Worm (Caenorhabditis elegans) whole organism, mixed stage, embryonic: Measurements from ENCODE around the gene sru-27.

Source experiments
- ceh-43 ChIP-seq: fragments of 200-800 bp; sonication (Bioruptor generic); optimal IDR thresholded peaks from 2 replicates; lab custom pipeline; 2018; ENCODE audit warnings: mild to moderate bottlenecking, missing genetic modification characterization, moderate library complexity, missing compliant biosample characterization
- elt-1 ChIP-seq: sonication (generic microtip); optimal IDR thresholded peaks from 2 replicates; lab custom pipeline; 2017; ENCODE audit warnings: missing genetic modification characterization, mild to moderate bottlenecking, missing compliant biosample characterization, antibody characterized with exemption, moderate library complexity, borderline replicate concordance; ENCODE audit not compliant: insufficient read depth
- lin-13 ChIP-seq: fragments of 150-350 bp; optimal IDR thresholded peaks from 2 replicates; lab custom pipeline; 2014; ENCODE audit warnings: missing biosample characterization, missing genetic modification characterization
- lsy-2 ChIP-seq: fragments of 150-350 bp; optimal IDR thresholded peaks from 2 replicates; lab custom pipeline; 2014; ENCODE audit warnings: missing biosample characterization, missing genetic modification characterization
- nhr-12 ChIP-seq: fragments of 150-350 bp; optimal IDR thresholded peaks from 2 replicates; lab custom pipeline; 2014; ENCODE audit warnings: missing biosample characterization, missing genetic modification characterization
- nhr-237 ChIP-seq: fragments of 150-350 bp; optimal IDR thresholded peaks from 2 replicates; lab custom pipeline; 2014; ENCODE audit warnings: missing biosample characterization, missing genetic modification characterization
- nhr-28 ChIP-seq: fragments of 150-350 bp; optimal IDR thresholded peaks from 2 replicates; lab custom pipeline; 2014; ENCODE audit warnings: missing biosample characterization, missing genetic modification characterization
- nhr-76 ChIP-seq: sonication (generic microtip); optimal IDR thresholded peaks from 2 replicates; lab custom pipeline; 2017; ENCODE audit warnings: missing biosample characterization, missing genetic modification characterization
- pha-4 ChIP-seq: fragments of 150-350 bp; optimal IDR thresholded peaks from 2 replicates; lab custom pipeline; 2018; ENCODE audit warnings: missing biosample characterization, missing genetic modification reagents, missing genetic modification characterization
- snpc-4 ChIP-seq: fragments of 150-350 bp; optimal IDR thresholded peaks from 2 replicates; lab custom pipeline; 2014; ENCODE audit warnings: missing biosample characterization, missing genetic modification characterization
- sptf-1 ChIP-seq: sonication (generic microtip); optimal IDR thresholded peaks from 2 replicates; lab custom pipeline; 2017; ENCODE audit warnings: mild to moderate bottlenecking, missing genetic modification characterization, moderate library complexity, missing compliant biosample characterization
- tbx-8 ChIP-seq: fragments of 200-800 bp; sonication (Bioruptor generic); optimal IDR thresholded peaks from 2 replicates; lab custom pipeline; 2018; ENCODE audit warnings: mild to moderate bottlenecking, missing genetic modification characterization, moderate library complexity, missing compliant biosample characterization
- unc-62 ChIP-seq: fragments of 150-350 bp; optimal IDR thresholded peaks from 2 replicates; lab custom pipeline; 2014; ENCODE audit warnings: missing biosample characterization, missing genetic modification reagents, missing genetic modification characterization
- ztf-11 ChIP-seq: fragments of 150-350 bp; optimal IDR thresholded peaks from 2 replicates; lab custom pipeline; 2014; ENCODE audit warnings: missing biosample characterization, missing genetic modification characterization

ce11 chrV:1471078-1471969, 27.9 kb upstream of the sru-27 start:
- TF ChIP-seq pha-4 (tag; lab: Kevin White, UChicago): peak; percentile 32
- no peak for TF ChIP-seq snpc-4
- TF ChIP-seq ztf-11: no peak
- TF ChIP-seq elt-1: no peak
- TF ChIP-seq unc-62 (GFP tag; lab: Kevin White, UChicago): peak; percentile 23
- peak; percentile 10 for TF ChIP-seq nhr-237 (tag; lab: Kevin White, UChicago)
- no peak for TF ChIP-seq tbx-8 (GFP tag; lab: Kevin White, UChicago)
- peak; percentile 47 for TF ChIP-seq lsy-2 (tag; lab: Kevin White, UChicago)
- no peak for TF ChIP-seq ceh-43
- TF ChIP-seq lin-13: no peak
- no peak for TF ChIP-seq nhr-28 (tag; lab: Kevin White, UChicago)
- TF ChIP-seq nhr-76 (tag; lab: Kevin White, UChicago): no peak
- TF ChIP-seq nhr-12 (tag; lab: Kevin White, UChicago): no peak
- no peak for TF ChIP-seq sptf-1 (tag; lab: Kevin White, UChicago)
